Fruit fly (Drosophila melanogaster): ENCODE data around the gene Srrm234.

Srrm234 gene

dm6 chr3L:1652700-1653200 lies 12.1 kb downstream of the Srrm234 start, which contains the start of the genes CG7970 and Vta1 (continued):
- TF ChIP-seq Hr38 (GFP tag; optimal IDR thresholded peaks at IDR 0.05) (no peak), Sox102F (GFP tag; optimal IDR thresholded peaks at IDR 0.05) (no peak), svp (GFP tag) (peak; percentile 94), CG15336 (GFP tag; IDR thresholded peaks at IDR 0.05) (peak; percentile 43; the same call in 1 of the 2 replicates)

dm6 chr3L:1649363-1649762 lies 15.5 kb downstream of the Srrm234 start:
- TF ChIP-seq cyc (GFP tag; optimal IDR thresholded peaks at IDR 0.05) (no peak), CG32006 (GFP tag; optimal IDR thresholded peaks at IDR 0.05) (no peak), Hr39 (GFP tag; optimal IDR thresholded peaks at IDR 0.05) (no peak), Sox102F (GFP tag; optimal IDR thresholded peaks at IDR 0.05) (no peak), CG6276 (GFP tag; optimal IDR thresholded peaks at IDR 0.05) (no peak), fkh (GFP tag; optimal IDR thresholded peaks at IDR 0.05) (no peak), CG1621 (tag; optimal IDR thresholded peaks at IDR 0.05) (no peak), fd85E (GFP tag; optimal IDR thresholded peaks at IDR 0.05) (no peak), CG11902 (GFP tag; optimal IDR thresholded peaks at IDR 0.05) (no peak)

- no peak for TF ChIP-seq Met (GFP tag; optimal IDR thresholded peaks at IDR 0.05)
- no peak for TF ChIP-seq CG3032 (tag; optimal IDR thresholded peaks at IDR 0.05)
- no peak for TF ChIP-seq CG10669 (GFP tag; optimal IDR thresholded peaks at IDR 0.05)
- no peak for TF ChIP-seq Hr4 (GFP tag; optimal IDR thresholded peaks at IDR 0.05)
- no peak for TF ChIP-seq CG11902 (GFP tag; optimal IDR thresholded peaks at IDR 0.05)
- TF ChIP-seq dac (GFP tag; optimal IDR thresholded peaks at IDR 0.05), result no peak
- no peak for TF ChIP-seq eg (GFP tag; IDR thresholded peaks at IDR 0.05)
- no peak for TF ChIP-seq CG4318 (GFP tag; optimal IDR thresholded peaks at IDR 0.05)
- TF ChIP-seq Ets96B (tag; optimal IDR thresholded peaks at IDR 0.05), result no peak
- no peak for TF ChIP-seq ss (GFP tag; optimal IDR thresholded peaks at IDR 0.05)
- no peak for TF ChIP-seq fd59A (GFP tag; optimal IDR thresholded peaks at IDR 0.05)
- TF ChIP-seq esn (GFP tag; optimal IDR thresholded peaks at IDR 0.05), result no peak
- TF ChIP-seq CG8632 (GFP tag; optimal IDR thresholded peaks at IDR 0.05), result no peak
- no peak for TF ChIP-seq CG10631 (GFP tag; optimal IDR thresholded peaks at IDR 0.05)
- no peak for TF ChIP-seq fd85E (GFP tag; optimal IDR thresholded peaks at IDR 0.05)
- TF ChIP-seq CG6276 (GFP tag; optimal IDR thresholded peaks at IDR 0.05), result no peak
- no peak for TF ChIP-seq salr (GFP tag; optimal IDR thresholded peaks at IDR 0.05)
- TF ChIP-seq lz (GFP tag; optimal IDR thresholded peaks at IDR 0.05), result no peak
- TF ChIP-seq CG3919 (GFP tag; optimal IDR thresholded peaks at IDR 0.05), result no peak
- no peak for TF ChIP-seq Lpt (GFP tag; optimal IDR thresholded peaks at IDR 0.05)
Measured at dm6 chr3L:1648690-1649355, 16.0 kb downstream of the Srrm234 start, which contains the start of gene CG13920. CG13920 (plus strand) TSS chr3L:1648944.

- TF ChIP-seq cyc (GFP tag; optimal IDR thresholded peaks at IDR 0.05) (no peak), Eip78C (GFP tag) (peak; percentile 34), Met (GFP tag; optimal IDR thresholded peaks at IDR 0.05) (no peak), CG3032 (tag; optimal IDR thresholded peaks at IDR 0.05) (no peak), CG1621 (tag; optimal IDR thresholded peaks at IDR 0.05) (peak; percentile 78), lz (GFP tag; optimal IDR thresholded peaks at IDR 0.05) (peak; percentile 27), CG31627 (GFP tag; optimal IDR thresholded peaks at IDR 0.05) (peak; percentile 53), Sox14 (GFP tag; optimal IDR thresholded peaks at IDR 0.05) (peak; percentile 64), topi (GFP tag; optimal IDR thresholded peaks at IDR 0.05) (peak; percentile 11), CG34406 (GFP tag; optimal IDR thresholded peaks at IDR 0.05) (no peak), esn (GFP tag; optimal IDR thresholded peaks at IDR 0.05) (peak; percentile 29), Blimp-1 (GFP tag; optimal IDR thresholded peaks at IDR 0.05) (no peak), CG3919 (GFP tag; optimal IDR thresholded peaks at IDR 0.05) (peak; percentile 13)
Measured at dm6 chr3L:1647276-1647919, 17.5 kb downstream of the Srrm234 start, which contains the start of the genes CG17249 and Bro. CG17249 (minus strand) TSS chr3L:1647464. Bro (plus strand) TSS chr3L:1647869.
